Worm (Caenorhabditis elegans) whole organism, young adult: ENCODE results near the gene glrx-21.

ENCODE experiments used
- B0261.1 ChIP-seq: sonication (generic microtip); optimal IDR thresholded peaks from 2 replicates; lab custom pipeline; 2016; ENCODE audit warnings: mild to moderate bottlenecking, missing genetic modification characterization, moderate library complexity, missing compliant biosample characterization
- D2030.7 ChIP-seq: fragments of 200-800 bp; sonication (Bioruptor generic); IDR thresholded peaks from 2 replicates; pipeline ENCODE4 v1.3.6; 2022; ENCODE audit warnings: missing genetic modification reagents, missing genetic modification characterization, missing compliant biosample characterization
- F33H1.4 ChIP-seq: fragments of 200-800 bp; sonication (Bioruptor generic); IDR thresholded peaks from 2 replicates; pipeline ENCODE4 v1.3.6; 2022; ENCODE audit warnings: missing genetic modification reagents, missing genetic modification characterization, missing compliant biosample characterization
- F37B4.10 ChIP-seq: fragments of 200-800 bp; sonication (Bioruptor generic); IDR thresholded peaks from 2 replicates; pipeline ENCODE4 v1.3.6; 2022; ENCODE audit warnings: missing genetic modification characterization, missing compliant biosample characterization
- F39B2.1 ChIP-seq: fragments of 200-800 bp; sonication (Bioruptor generic); IDR thresholded peaks from 2 replicates; pipeline ENCODE4 v1.3.6; 2022; ENCODE audit warnings: missing genetic modification reagents, missing genetic modification characterization, missing compliant biosample characterization
- F49E8.2 ChIP-seq: sonication (generic microtip); optimal IDR thresholded peaks from 3 replicates; lab custom pipeline; 2017; ENCODE audit warnings: missing genetic modification characterization, mild to moderate bottlenecking, missing compliant biosample characterization, antibody characterized with exemption, moderate library complexity; ENCODE audit not compliant: insufficient read depth
- K11D2.4 ChIP-seq: fragments of 200-800 bp; sonication (Bioruptor generic); IDR thresholded peaks from 2 replicates; pipeline ENCODE4 v1.3.6; 2022; ENCODE audit warnings: missing genetic modification reagents, missing genetic modification characterization, missing compliant biosample characterization
- K12H6.12 ChIP-seq: fragments of 200-800 bp; sonication (Bioruptor generic); optimal IDR thresholded peaks from 2 replicates; lab custom pipeline; 2018; ENCODE audit warnings: mild to moderate bottlenecking, missing genetic modification characterization, missing compliant biosample characterization
- Y53G8AR.9 ChIP-seq: fragments of 200-800 bp; sonication (Bioruptor generic); conservative IDR thresholded peaks from 2 replicates; pipeline ENCODE4 v1.3.6; 2022; ENCODE audit warnings: missing genetic modification reagents, missing genetic modification characterization, missing compliant biosample characterization
- Y79H2A.3 ChIP-seq: fragments of 200-800 bp; sonication (Bioruptor generic); conservative IDR thresholded peaks from 2 replicates; pipeline ENCODE4 v1.3.6; 2022; ENCODE audit warnings: missing genetic modification reagents, missing genetic modification characterization, missing compliant biosample characterization
- athp-1 ChIP-seq: sonication (generic microtip); optimal IDR thresholded peaks from 2 replicates; lab custom pipeline; 2017; ENCODE audit warnings: mild to moderate bottlenecking, missing genetic modification characterization, missing compliant biosample characterization
- attf-3 ChIP-seq: fragments of 200-800 bp; sonication (Bioruptor generic); conservative IDR thresholded peaks from 2 replicates; pipeline ENCODE4 v1.3.6; 2022; ENCODE audit warnings: missing genetic modification reagents, missing genetic modification characterization, missing compliant biosample characterization
- bed-2 ChIP-seq: fragments of 200-800 bp; sonication (Bioruptor generic); IDR thresholded peaks from 2 replicates; pipeline ENCODE4 v1.3.6; 2022; ENCODE audit warnings: missing genetic modification reagents, missing genetic modification characterization, missing compliant biosample characterization
- ceh-100 ChIP-seq: fragments of 200-800 bp; sonication (Bioruptor generic); IDR thresholded peaks from 2 replicates; pipeline ENCODE4 v1.3.6; 2022; ENCODE audit warnings: missing genetic modification reagents, missing genetic modification characterization, missing compliant biosample characterization
- dox-1 ChIP-seq: fragments of 200-800 bp; sonication (Bioruptor generic); IDR thresholded peaks from 2 replicates; pipeline ENCODE4 v1.3.6; 2022; ENCODE audit warnings: missing genetic modification reagents, missing genetic modification characterization, missing compliant biosample characterization
- dpff-1 ChIP-seq: sonication (generic microtip); optimal IDR thresholded peaks from 2 replicates; lab custom pipeline; 2017; ENCODE audit warnings: mild to moderate bottlenecking, missing genetic modification characterization, missing compliant biosample characterization
- efl-1 ChIP-seq: fragments of 150-350 bp; optimal IDR thresholded peaks from 2 replicates; lab custom pipeline; 2014; ENCODE audit warnings: missing biosample characterization, missing genetic modification reagents, missing genetic modification characterization
- ekl-4 ChIP-seq: fragments of 200-800 bp; sonication (Bioruptor generic); IDR thresholded peaks from 2 replicates; pipeline ENCODE4 v1.3.6; 2022; ENCODE audit warnings: missing genetic modification reagents, missing genetic modification characterization, missing compliant biosample characterization
- fkh-3 ChIP-seq: sonication (generic microtip); optimal IDR thresholded peaks from 2 replicates; lab custom pipeline; 2016; ENCODE audit warnings: mild to moderate bottlenecking, missing genetic modification characterization, missing compliant biosample characterization
- hlh-12 ChIP-seq: sonication (generic microtip); optimal IDR thresholded peaks from 2 replicates; lab custom pipeline; 2016; ENCODE audit warnings: missing genetic modification characterization, missing compliant biosample characterization
- hlh-26 ChIP-seq: fragments of 200-800 bp; sonication (Bioruptor generic); conservative IDR thresholded peaks from 2 replicates; pipeline ENCODE4 v1.3.6; 2022; ENCODE audit warnings: missing genetic modification reagents, missing genetic modification characterization, missing compliant biosample characterization
- hmg-1.2 ChIP-seq: fragments of 200-800 bp; sonication (Bioruptor generic); IDR thresholded peaks from 2 replicates; pipeline ENCODE4 v1.3.6; 2022; ENCODE audit warnings: missing genetic modification reagents, missing genetic modification characterization, missing compliant biosample characterization
- hsf-1 ChIP-seq: fragments of 200-800 bp; sonication (Bioruptor generic); IDR thresholded peaks from 2 replicates; pipeline ENCODE4 v1.3.6; 2022; ENCODE audit warnings: missing genetic modification reagents, missing genetic modification characterization, missing compliant biosample characterization
- lag-1 ChIP-seq: fragments of 200-800 bp; sonication (Bioruptor generic); IDR thresholded peaks from 2 replicates; pipeline ENCODE4 v1.3.6; 2022; ENCODE audit warnings: missing genetic modification reagents, missing genetic modification characterization, missing compliant biosample characterization
- lin-54 ChIP-seq: fragments of 200-800 bp; sonication (Bioruptor generic); optimal IDR thresholded peaks from 2 replicates; lab custom pipeline; 2018; ENCODE audit warnings: mild to moderate bottlenecking, missing genetic modification characterization, missing compliant biosample characterization
- lsl-1 ChIP-seq: fragments of 200-800 bp; sonication (Bioruptor generic); optimal IDR thresholded peaks from 2 replicates; lab custom pipeline; 2018; ENCODE audit warnings: mild to moderate bottlenecking, missing genetic modification characterization, moderate library complexity, missing compliant biosample characterization
- madf-10 ChIP-seq: sonication (generic microtip); optimal IDR thresholded peaks from 2 replicates; lab custom pipeline; 2016; ENCODE audit warnings: mild to moderate bottlenecking, missing genetic modification characterization, missing compliant biosample characterization
- madf-6 ChIP-seq: fragments of 200-800 bp; sonication (Bioruptor generic); IDR thresholded peaks from 2 replicates; pipeline ENCODE4 v1.3.6; 2022; ENCODE audit warnings: missing genetic modification reagents, missing genetic modification characterization, missing compliant biosample characterization
- madf-8 ChIP-seq: fragments of 200-800 bp; sonication (Bioruptor generic); conservative IDR thresholded peaks from 2 replicates; pipeline ENCODE4 v1.3.6; 2022; ENCODE audit warnings: missing genetic modification reagents, missing genetic modification characterization, missing compliant biosample characterization
- nfya-1 ChIP-seq: sonication (generic microtip); optimal IDR thresholded peaks from 2 replicates; lab custom pipeline; 2017; ENCODE audit warnings: antibody characterized with exemption, missing compliant biosample characterization, missing genetic modification characterization, borderline replicate concordance; ENCODE audit not compliant: insufficient read depth
- nhr-27 ChIP-seq: fragments of 200-800 bp; sonication (Bioruptor generic); optimal IDR thresholded peaks from 2 replicates; lab custom pipeline; 2018; ENCODE audit warnings: mild to moderate bottlenecking, missing genetic modification characterization, moderate library complexity, missing compliant biosample characterization
- nhr-80 ChIP-seq: sonication (generic microtip); optimal IDR thresholded peaks from 2 replicates; lab custom pipeline; 2016; ENCODE audit warnings: missing genetic modification characterization, missing compliant biosample characterization
- rec-8 ChIP-seq, 2 experiments: sonication (generic microtip); optimal IDR thresholded peaks; 2 replicates each; lab custom pipeline; 2016; ENCODE audit warnings: mild to moderate bottlenecking in 2 of 2, missing genetic modification characterization in 2 of 2, missing genetic modification reagents in 2 of 2, missing genotype in 2 of 2, missing biosample characterization in 1 of 2, missing compliant biosample characterization in 1 of 2, moderate library complexity in 1 of 2
- sea-2 ChIP-seq: fragments of 200-800 bp; sonication (Bioruptor generic); IDR thresholded peaks from 2 replicates; pipeline ENCODE4 v1.3.6; 2022; ENCODE audit warnings: missing genetic modification characterization, missing compliant biosample characterization
- snpc-1.1 ChIP-seq: sonication (generic microtip); optimal IDR thresholded peaks from 2 replicates; lab custom pipeline; 2017; ENCODE audit warnings: missing genetic modification characterization, mild to moderate bottlenecking, missing compliant biosample characterization, antibody characterized with exemption, moderate library complexity, missing genotype, missing genetic modification reagents; ENCODE audit not compliant: insufficient read depth
- snpc-3.4 ChIP-seq: sonication (generic microtip); optimal IDR thresholded peaks from 2 replicates; lab custom pipeline; 2017; ENCODE audit warnings: missing genetic modification characterization, mild to moderate bottlenecking, missing compliant biosample characterization, antibody characterized with exemption, moderate library complexity, missing genotype, missing genetic modification reagents
- snpc-4 ChIP-seq, 5 experiments: fragments of 150-350 bp in 1 of 5; sonication (generic microtip) in 4 of 5; optimal IDR thresholded peaks; 2 replicates each; lab custom pipeline; 2014 to 2018; ENCODE audit warnings: missing genetic modification characterization in 5 of 5, missing biosample characterization in 3 of 5, antibody characterized with exemption in 2 of 5, mild to moderate bottlenecking in 2 of 5, missing compliant biosample characterization in 2 of 5, missing genotype in 2 of 5, moderate library complexity in 2 of 5, missing genetic modification reagents in 1 of 5
- unc-62 ChIP-seq: fragments of 150-350 bp; optimal IDR thresholded peaks from 2 replicates; lab custom pipeline; 2014; ENCODE audit warnings: missing biosample characterization, missing genetic modification reagents, missing genetic modification characterization
- xnd-1 ChIP-seq: sonication (generic microtip); optimal IDR thresholded peaks from 2 replicates; lab custom pipeline; 2016; ENCODE audit warnings: missing genotype, missing genetic modification reagents, missing genetic modification characterization, missing compliant biosample characterization
- zim-3 ChIP-seq: sonication (generic microtip); optimal IDR thresholded peaks from 2 replicates; lab custom pipeline; 2017; ENCODE audit warnings: mild to moderate bottlenecking, missing genetic modification characterization, moderate library complexity, missing compliant biosample characterization
- ztf-25 ChIP-seq: fragments of 200-800 bp; sonication (Bioruptor generic); IDR thresholded peaks from 2 replicates; pipeline ENCODE4 v1.3.6; 2022; ENCODE audit warnings: missing genetic modification reagents, missing genetic modification characterization, missing compliant biosample characterization
- ztf-28 ChIP-seq: fragments of 200-800 bp; sonication (Bioruptor generic); IDR thresholded peaks from 2 replicates; pipeline ENCODE4 v1.3.6; 2022; ENCODE audit warnings: missing genetic modification reagents, missing genetic modification characterization, missing compliant biosample characterization
- ztf-3 ChIP-seq: fragments of 200-800 bp; sonication (Bioruptor generic); optimal IDR thresholded peaks from 2 replicates; lab custom pipeline; 2018; ENCODE audit warnings: mild to moderate bottlenecking, missing genetic modification characterization, missing compliant biosample characterization
- ztf-6 ChIP-seq: fragments of 200-800 bp; sonication (Bioruptor generic); IDR thresholded peaks from 2 replicates; pipeline ENCODE4 v1.3.6; 2022; ENCODE audit warnings: missing genetic modification reagents, missing genetic modification characterization, missing compliant biosample characterization

The glrx-21 gene

ce11 chrIII:5375001-5375532 is 29.1 kb upstream of the glrx-21 start:
- no peak for TF ChIP-seq B0261.1 (tag; lab: Kevin White, UChicago)
- TF ChIP-seq Y53G8AR.9 (GFP tag; lab: Robert Waterston, UW): no peak
- no peak for TF ChIP-seq rec-8 (tag; optimal IDR thresholded peaks at IDR 0.05; lab: Kevin White, UChicago)
- TF ChIP-seq bed-2: no peak
- TF ChIP-seq snpc-4 (GFP tag; optimal IDR thresholded peaks at IDR 0.05; lab: Kevin White, UChicago): no peak
- TF ChIP-seq snpc-4 (tag; optimal IDR thresholded peaks at IDR 0.05; lab: Kevin White, UChicago): peak in 1 of 4 experiments; percentile 10
- no peak for TF ChIP-seq nfya-1 (tag; lab: Kevin White, UChicago)
- no peak for TF ChIP-seq ztf-28 (GFP tag; lab: Robert Waterston, UW)
- TF ChIP-seq sea-2: no peak
- TF ChIP-seq snpc-3.4 (tag; lab: Kevin White, UChicago): peak; percentile 47
- TF ChIP-seq F33H1.4 (GFP tag; lab: Robert Waterston, UW): peak; percentile 89
- TF ChIP-seq F37B4.10 (GFP tag; lab: Robert Waterston, UW): no peak
- TF ChIP-seq madf-10 (tag; lab: Kevin White, UChicago): no peak
- no peak for TF ChIP-seq lag-1 (GFP tag; lab: Robert Waterston, UW)
- TF ChIP-seq athp-1 (tag; lab: Kevin White, UChicago): peak; percentile 1
- peak; percentile 46 for TF ChIP-seq efl-1 (GFP tag; lab: Kevin White, UChicago)
- TF ChIP-seq ztf-3 (GFP tag; lab: Kevin White, UChicago): no peak
- TF ChIP-seq madf-8 (GFP tag; lab: Robert Waterston, UW): peak; percentile 67
- no peak for TF ChIP-seq attf-3 (GFP tag; lab: Robert Waterston, UW)
- no peak for TF ChIP-seq ekl-4
- peak; percentile 78 for TF ChIP-seq xnd-1 (tag; lab: Kevin White, UChicago)
- TF ChIP-seq unc-62 (GFP tag; lab: Kevin White, UChicago): no peak
- peak; percentile 44; the same call in 1 of the 2 replicates for TF ChIP-seq dox-1 (GFP tag; lab: Robert Waterston, UW)
- no peak for TF ChIP-seq Y79H2A.3 (GFP tag; lab: Robert Waterston, UW)
- no peak for TF ChIP-seq nhr-27
- no peak for TF ChIP-seq ztf-6
- no peak for TF ChIP-seq F39B2.1 (GFP tag; lab: Robert Waterston, UW)
- peak; percentile 94 for TF ChIP-seq madf-6 (GFP tag; lab: Robert Waterston, UW)
- peak; percentile 33; the same call in 1 of the 2 replicates for TF ChIP-seq hmg-1.2 (GFP tag; lab: Robert Waterston, UW)
- peak; percentile 19 for TF ChIP-seq snpc-1.1 (tag; lab: Kevin White, UChicago)
- TF ChIP-seq K11D2.4 (GFP tag; lab: Robert Waterston, UW): no peak
- TF ChIP-seq fkh-3: no peak
- peak; percentile 2 for TF ChIP-seq nhr-80 (tag; lab: Kevin White, UChicago)
- TF ChIP-seq D2030.7 (GFP tag; lab: Robert Waterston, UW): peak; percentile 43; the same call in 1 of the 2 replicates
- no peak for TF ChIP-seq ceh-100
- no peak for TF ChIP-seq hlh-12 (tag; lab: Kevin White, UChicago)
- TF ChIP-seq dpff-1 (tag; lab: Kevin White, UChicago): no peak
- TF ChIP-seq hsf-1 (GFP tag; lab: Robert Waterston, UW): 0 out of 2 replicates have a peak, but pooled peaks have one; percentile 22
- peak; percentile 94 for TF ChIP-seq lsl-1 (GFP tag; lab: Kevin White, UChicago)
- TF ChIP-seq F49E8.2 (tag; lab: Kevin White, UChicago): peak; percentile 16
- no peak for TF ChIP-seq ztf-25 (GFP tag; lab: Robert Waterston, UW)
- TF ChIP-seq zim-3 (tag; lab: Kevin White, UChicago): no peak
- TF ChIP-seq lin-54: peak; percentile 23
- no peak for TF ChIP-seq hlh-26
- TF ChIP-seq K12H6.12 (tag; lab: Kevin White, UChicago): no peak
